Fruit fly (Drosophila melanogaster): ENCODE data around the gene esg.

Gene esg

dm6 chr2L:15333602-15334080 is at the start of gene esg:
esg (plus strand) TSS chr2L:15333866.
- TF ChIP-seq h (optimal IDR thresholded peaks at IDR 0.05) = no peak
- TF ChIP-seq psq (optimal IDR thresholded peaks at IDR 0.05) = no peak
- no peak for TF ChIP-seq Myc (optimal IDR thresholded peaks at IDR 0.05)
- no peak for TF ChIP-seq insv (optimal IDR thresholded peaks at IDR 0.05)
- TF ChIP-seq Sin3A (optimal IDR thresholded peaks at IDR 0.05) = no peak
- no peak for TF ChIP-seq ttk (optimal IDR thresholded peaks at IDR 0.05)

- TF ChIP-seq ttk (optimal IDR thresholded peaks at IDR 0.05) (no peak), Myc (optimal IDR thresholded peaks at IDR 0.05) (no peak), insv (optimal IDR thresholded peaks at IDR 0.05) (no peak), Sin3A (optimal IDR thresholded peaks at IDR 0.05) (no peak), psq (optimal IDR thresholded peaks at IDR 0.05) (no peak), h (optimal IDR thresholded peaks at IDR 0.05) (no peak)
Measured at dm6 chr2L:15284700-15285099, 49.0 kb upstream of the esg start, which contains the start of gene CG15263. CG15263 (plus strand) TSS chr2L:15285000.

dm6 chr2L:15292139-15292538 is 41.5 kb upstream of the esg start, which contains the start of gene CG15260:
CG15260 (minus strand) TSS chr2L:15292239.
- TF ChIP-seq psq (optimal IDR thresholded peaks at IDR 0.05) (no peak), Sin3A (optimal IDR thresholded peaks at IDR 0.05) (no peak), ttk (optimal IDR thresholded peaks at IDR 0.05) (no peak), insv (optimal IDR thresholded peaks at IDR 0.05) (no peak), Myc (optimal IDR thresholded peaks at IDR 0.05) (no peak), h (optimal IDR thresholded peaks at IDR 0.05) (no peak)

- TF ChIP-seq ttk (optimal IDR thresholded peaks at IDR 0.05) (no peak), Sin3A (optimal IDR thresholded peaks at IDR 0.05) (no peak), insv (optimal IDR thresholded peaks at IDR 0.05) (no peak), h (optimal IDR thresholded peaks at IDR 0.05) (no peak), psq (optimal IDR thresholded peaks at IDR 0.05) (no peak), Myc (optimal IDR thresholded peaks at IDR 0.05) (no peak)
Measured at dm6 chr2L:15297508-15297907, 36.2 kb upstream of the esg start, which contains the start of gene CG15262. CG15262 (plus strand) TSS chr2L:15297808.

- TF ChIP-seq insv (optimal IDR thresholded peaks at IDR 0.05) (no peak), Sin3A (optimal IDR thresholded peaks at IDR 0.05) (no peak), Myc (optimal IDR thresholded peaks at IDR 0.05) (no peak)
Measured at dm6 chr2L:15301841-15302240, 31.8 kb upstream of the esg start.

- TF ChIP-seq h (optimal IDR thresholded peaks at IDR 0.05) = no peak
- TF ChIP-seq Sin3A (optimal IDR thresholded peaks at IDR 0.05) = no peak
- TF ChIP-seq psq (optimal IDR thresholded peaks at IDR 0.05) = no peak
- TF ChIP-seq ttk (optimal IDR thresholded peaks at IDR 0.05) = no peak
- no peak for TF ChIP-seq insv (optimal IDR thresholded peaks at IDR 0.05)
- no peak for TF ChIP-seq Myc (optimal IDR thresholded peaks at IDR 0.05)
Measured at dm6 chr2L:15304359-15304758, 29.3 kb upstream of the esg start.

dm6 chr2L:15306802-15307201 is 26.9 kb upstream of the esg start:
- TF ChIP-seq Myc (optimal IDR thresholded peaks at IDR 0.05) (no peak), Sin3A (optimal IDR thresholded peaks at IDR 0.05) (no peak), h (optimal IDR thresholded peaks at IDR 0.05) (no peak), psq (optimal IDR thresholded peaks at IDR 0.05) (no peak), insv (optimal IDR thresholded peaks at IDR 0.05) (no peak), ttk (optimal IDR thresholded peaks at IDR 0.05) (no peak)

- TF ChIP-seq insv (optimal IDR thresholded peaks at IDR 0.05) = no peak
- no peak for TF ChIP-seq Myc (optimal IDR thresholded peaks at IDR 0.05)
- no peak for TF ChIP-seq Sin3A (optimal IDR thresholded peaks at IDR 0.05)
- no peak for TF ChIP-seq h (optimal IDR thresholded peaks at IDR 0.05)
- no peak for TF ChIP-seq psq (optimal IDR thresholded peaks at IDR 0.05)
- no peak for TF ChIP-seq ttk (optimal IDR thresholded peaks at IDR 0.05)
Measured at dm6 chr2L:15314903-15315302, 18.8 kb upstream of the esg start.

- TF ChIP-seq h (optimal IDR thresholded peaks at IDR 0.05) (no peak), psq (optimal IDR thresholded peaks at IDR 0.05) (no peak), ttk (optimal IDR thresholded peaks at IDR 0.05) (no peak), Sin3A (optimal IDR thresholded peaks at IDR 0.05) (no peak), insv (optimal IDR thresholded peaks at IDR 0.05) (no peak), Myc (optimal IDR thresholded peaks at IDR 0.05) (no peak)
Measured at dm6 chr2L:15316410-15316809, 17.3 kb upstream of the esg start.

- TF ChIP-seq Myc (optimal IDR thresholded peaks at IDR 0.05) (no peak), h (optimal IDR thresholded peaks at IDR 0.05) (no peak), ttk (optimal IDR thresholded peaks at IDR 0.05) (no peak), psq (optimal IDR thresholded peaks at IDR 0.05) (no peak), Sin3A (optimal IDR thresholded peaks at IDR 0.05) (no peak), insv (optimal IDR thresholded peaks at IDR 0.05) (no peak)
Measured at dm6 chr2L:15318801-15319200, 14.9 kb upstream of the esg start, which contains the start of gene nht. nht (minus strand) TSS chr2L:15318901.

dm6 chr2L:15319208-15319607 is 14.5 kb upstream of the esg start:
- TF ChIP-seq Myc (optimal IDR thresholded peaks at IDR 0.05) = no peak
- TF ChIP-seq insv (optimal IDR thresholded peaks at IDR 0.05) = no peak

- TF ChIP-seq insv (optimal IDR thresholded peaks at IDR 0.05) = no peak
- no peak for TF ChIP-seq h (optimal IDR thresholded peaks at IDR 0.05)
- TF ChIP-seq psq (optimal IDR thresholded peaks at IDR 0.05) = no peak
Measured at dm6 chr2L:15319874-15320273, 13.8 kb upstream of the esg start.

dm6 chr2L:15321408-15321807 is 12.3 kb upstream of the esg start:
- TF ChIP-seq Sin3A (optimal IDR thresholded peaks at IDR 0.05) (no peak), insv (optimal IDR thresholded peaks at IDR 0.05) (no peak), ttk (optimal IDR thresholded peaks at IDR 0.05) (no peak), psq (optimal IDR thresholded peaks at IDR 0.05) (no peak), h (optimal IDR thresholded peaks at IDR 0.05) (no peak), Myc (optimal IDR thresholded peaks at IDR 0.05) (no peak)
